Fruit fly (Drosophila melanogaster): ENCODE results near the gene CG3402.
A peak's percentile ranks its signal among the peaks of the same experiment; 100 is the strongest.

CG3402 gene

DNA sequence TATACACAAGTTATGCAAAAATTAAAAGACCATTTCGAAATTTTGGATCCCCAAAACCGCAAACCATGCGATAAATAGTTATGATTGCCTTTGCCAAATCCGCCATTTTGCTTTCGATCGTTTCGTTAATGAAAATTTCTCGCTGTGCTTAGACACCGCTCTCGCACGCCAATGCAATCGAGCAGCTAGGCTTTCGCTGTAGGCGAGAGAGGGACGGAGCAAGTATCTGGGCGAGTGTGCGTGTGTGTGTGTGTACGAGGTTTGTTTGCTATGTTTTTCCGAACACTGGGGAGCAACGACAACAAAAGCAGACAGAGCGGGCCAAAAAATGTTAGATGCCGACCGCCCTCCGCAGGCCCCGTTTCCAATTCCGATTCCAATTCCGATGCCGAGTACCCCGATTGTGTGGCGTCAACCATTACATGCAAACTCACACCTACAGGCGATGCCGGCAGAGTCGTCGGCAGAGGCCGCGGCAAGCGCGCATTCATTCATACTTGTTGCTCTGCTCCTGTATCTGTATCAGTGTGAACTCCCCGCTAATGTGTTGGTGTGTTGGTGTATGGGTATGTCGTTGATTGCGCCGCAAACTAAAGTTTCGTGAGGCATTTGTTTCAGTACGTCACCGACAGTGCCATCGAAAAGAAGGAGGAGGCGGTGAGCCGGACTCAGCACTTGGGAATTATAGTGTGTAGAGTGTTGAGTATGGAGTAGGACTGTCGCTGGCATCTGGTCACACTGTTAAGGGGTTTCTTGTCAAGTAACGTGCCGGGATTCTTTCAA lies 24.7 kb downstream of the CG3402 start (continued):
- no peak; the same call in 1 of the 2 replicates for TF ChIP-seq esg (GFP tag; conservative IDR thresholded peaks at IDR 0.05)
- peak; percentile 61 for TF ChIP-seq ci (GFP tag; IDR thresholded peaks at IDR 0.05)
- no peak for TF ChIP-seq Dp (GFP tag; optimal IDR thresholded peaks at IDR 0.05)
- no peak for TF ChIP-seq Lpt (GFP tag; optimal IDR thresholded peaks at IDR 0.05)
- 0 out of 3 replicates have a peak, but pooled peaks have one; percentile 33 for TF ChIP-seq C15 (GFP tag; IDR thresholded peaks at IDR 0.05)
- TF ChIP-seq sima (GFP tag; optimal IDR thresholded peaks at IDR 0.05), result no peak
- TF ChIP-seq CG15269 (tag; optimal IDR thresholded peaks at IDR 0.05), result peak; percentile 31
- no peak for TF ChIP-seq PHDP (tag; optimal IDR thresholded peaks at IDR 0.05)
- TF ChIP-seq gcm2 (GFP tag; optimal IDR thresholded peaks at IDR 0.05), result no peak
- peak; percentile 38 for TF ChIP-seq Atf3 (GFP tag; optimal IDR thresholded peaks at IDR 0.05)
- TF ChIP-seq Atf-2 (GFP tag; optimal IDR thresholded peaks at IDR 0.05), result no peak
- peak; percentile 25 for TF ChIP-seq CG11504 (tag; optimal IDR thresholded peaks at IDR 0.05)
- TF ChIP-seq CG11456 (GFP tag; IDR thresholded peaks at IDR 0.05), result peak; percentile 62; the same call in 2 of the 3 replicates
- no peak for TF ChIP-seq luna (GFP tag; optimal IDR thresholded peaks at IDR 0.05)
- peak; percentile 65 for TF ChIP-seq stwl (tag; optimal IDR thresholded peaks at IDR 0.05)
- TF ChIP-seq br (optimal IDR thresholded peaks at IDR 0.05), result no peak
- TF ChIP-seq CG10959 (GFP tag; IDR thresholded peaks at IDR 0.05), result peak; percentile 34; the same call in 1 of the 2 replicates
- TF ChIP-seq sim (GFP tag; IDR thresholded peaks at IDR 0.05), result no peak
- TF ChIP-seq CG15073 (GFP tag; optimal IDR thresholded peaks at IDR 0.05), result no peak
- no peak for TF ChIP-seq Mad (GFP tag; optimal IDR thresholded peaks at IDR 0.05)
- TF ChIP-seq CG14050 (GFP tag; IDR thresholded peaks at IDR 0.05), result peak; percentile 35; the same call in 1 of the 3 replicates
- TF ChIP-seq ab (GFP tag; optimal IDR thresholded peaks at IDR 0.05), result peak; percentile 67
- no peak for TF ChIP-seq Dip2 (GFP tag; IDR thresholded peaks at IDR 0.05)
- no peak; the same call in 1 of the 2 replicates for TF ChIP-seq CG42726 (GFP tag; IDR thresholded peaks at IDR 0.05; ENCODE audit: partially characterized antibody)
- no peak for TF ChIP-seq hb (GFP tag; IDR thresholded peaks at IDR 0.05; ENCODE audit: partially characterized antibody)
- TF ChIP-seq CG6254 (GFP tag; optimal IDR thresholded peaks at IDR 0.05), result no peak
- TF ChIP-seq wdn (GFP tag; IDR thresholded peaks at IDR 0.05), result no peak
- peak; percentile 96 for TF ChIP-seq CG13894 (tag; optimal IDR thresholded peaks at IDR 0.05)
- peak; percentile 33 for TF ChIP-seq Dek (tag; optimal IDR thresholded peaks at IDR 0.05)
- peak; percentile 36 for TF ChIP-seq ERR (GFP tag; optimal IDR thresholded peaks at IDR 0.05)
- TF ChIP-seq tll (GFP tag; optimal IDR thresholded peaks at IDR 0.05), result no peak
- no peak for TF ChIP-seq crc (GFP tag; optimal IDR thresholded peaks at IDR 0.05)
- no peak for TF ChIP-seq CG6654 (GFP tag; optimal IDR thresholded peaks at IDR 0.05)
- TF ChIP-seq CG33557 (GFP tag; optimal IDR thresholded peaks at IDR 0.05), result no peak
- peak; percentile 63 for TF ChIP-seq NFAT (GFP tag; IDR thresholded peaks at IDR 0.05)
- no peak for TF ChIP-seq da (GFP tag; optimal IDR thresholded peaks at IDR 0.05)
- peak; percentile 7 for TF ChIP-seq Side (GFP tag; optimal IDR thresholded peaks at IDR 0.05)
- TF ChIP-seq CG17829 (tag; optimal IDR thresholded peaks at IDR 0.05), result peak; percentile 18
- peak; percentile 58 for TF ChIP-seq CG9215 (GFP tag; IDR thresholded peaks at IDR 0.05)
- TF ChIP-seq Stat92E (GFP tag; optimal IDR thresholded peaks at IDR 0.05), result peak in 2 of 3 experiments; percentile 31 to 77
- peak; percentile 36 for TF ChIP-seq Awh (GFP tag; IDR thresholded peaks at IDR 0.05)
- peak; percentile 100 for TF ChIP-seq kni (GFP tag; optimal IDR thresholded peaks at IDR 0.05)
- peak; percentile 51 for TF ChIP-seq CG12299 (tag; optimal IDR thresholded peaks at IDR 0.05)
- TF ChIP-seq Deaf1 (tag; optimal IDR thresholded peaks at IDR 0.05), result peak; percentile 99
- no peak for TF ChIP-seq CG14710 (tag; optimal IDR thresholded peaks at IDR 0.05)
- TF ChIP-seq jigr1 (GFP tag; IDR thresholded peaks at IDR 0.05), result peak; percentile 9; the same call in 1 of the 3 replicates
- no peak for TF ChIP-seq CG3407 (GFP tag; optimal IDR thresholded peaks at IDR 0.05)
- peak; percentile 56 for TF ChIP-seq nau (GFP tag; optimal IDR thresholded peaks at IDR 0.05)
- TF ChIP-seq CG17612 (GFP tag; IDR thresholded peaks at IDR 0.05), result 0 out of 2 replicates have a peak, but pooled peaks have one; percentile 13

Data from whole organism, embryonic.